Fruit fly (Drosophila melanogaster): ENCODE measurements around the gene Or71a.

- TF ChIP-seq Sin3A (optimal IDR thresholded peaks at IDR 0.05): no peak
- TF ChIP-seq psq (optimal IDR thresholded peaks at IDR 0.05): no peak
Observed at dm6 chr3L:15051325-15051724, 26.9 kb downstream of the Or71a start, which contains the start of gene CG43679.
